Worm (Caenorhabditis elegans) whole organism, mixed stage, embryonic: ENCODE results near the gene col-20.

Experiments used
- drap-1 ChIP-seq: fragments of 200-800 bp; sonication (Bioruptor generic); optimal IDR thresholded peaks from 3 replicates; lab custom pipeline; 2018; ENCODE audit warnings: mild to moderate bottlenecking, missing genetic modification characterization, missing compliant biosample characterization
- elt-1 ChIP-seq: sonication (generic microtip); optimal IDR thresholded peaks from 2 replicates; lab custom pipeline; 2017; ENCODE audit warnings: missing genetic modification characterization, mild to moderate bottlenecking, missing compliant biosample characterization, antibody characterized with exemption, moderate library complexity, borderline replicate concordance; ENCODE audit not compliant: insufficient read depth
- hlh-1 ChIP-seq: fragments of 150-350 bp; optimal IDR thresholded peaks from 2 replicates; lab custom pipeline; 2014; ENCODE audit warnings: missing biosample characterization, missing genetic modification reagents, missing genetic modification characterization
- lsy-2 ChIP-seq: fragments of 150-350 bp; optimal IDR thresholded peaks from 2 replicates; lab custom pipeline; 2014; ENCODE audit warnings: missing biosample characterization, missing genetic modification characterization
- nhr-237 ChIP-seq: fragments of 150-350 bp; optimal IDR thresholded peaks from 2 replicates; lab custom pipeline; 2014; ENCODE audit warnings: missing biosample characterization, missing genetic modification characterization
- nhr-76 ChIP-seq: sonication (generic microtip); optimal IDR thresholded peaks from 2 replicates; lab custom pipeline; 2017; ENCODE audit warnings: missing biosample characterization, missing genetic modification characterization
- sptf-1 ChIP-seq: sonication (generic microtip); optimal IDR thresholded peaks from 2 replicates; lab custom pipeline; 2017; ENCODE audit warnings: mild to moderate bottlenecking, missing genetic modification characterization, moderate library complexity, missing compliant biosample characterization
- unc-62 ChIP-seq: fragments of 150-350 bp; optimal IDR thresholded peaks from 2 replicates; lab custom pipeline; 2014; ENCODE audit warnings: missing biosample characterization, missing genetic modification reagents, missing genetic modification characterization
- zip-8 ChIP-seq: fragments of 150-350 bp; optimal IDR thresholded peaks from 2 replicates; lab custom pipeline; 2014; ENCODE audit warnings: missing biosample characterization, missing genetic modification characterization

- TF ChIP-seq zip-8 (peak; percentile 96), hlh-1 (tag; lab: Kevin White, UChicago) (no peak), lsy-2 (tag; lab: Kevin White, UChicago) (no peak), elt-1 (tag; lab: Kevin White, UChicago) (no peak), drap-1 (GFP tag; lab: Kevin White, UChicago) (no peak), sptf-1 (tag; lab: Kevin White, UChicago) (no peak), nhr-237 (no peak), nhr-76 (no peak), unc-62 (GFP tag; lab: Kevin White, UChicago) (no peak)
These were observed 48.0 kb downstream of the col-20 start for ce11 chrII:4822610-4823009.
